Fruit fly (Drosophila melanogaster): ENCODE measurements around the gene CG13014.

- TF ChIP-seq EcR (GFP tag; optimal IDR thresholded peaks at IDR 0.05) = no peak
- no peak for TF ChIP-seq CG8478 (optimal IDR thresholded peaks at IDR 0.05)
- no peak for TF ChIP-seq psq (optimal IDR thresholded peaks at IDR 0.05)
Measured at dm6 chrX:16579978-16580377, 7.7 kb upstream of the CG13014 start.
